Worm (Caenorhabditis elegans): ENCODE measurements around the gene epg-4.

- TF ChIP-seq ceh-44 (GFP tag; IDR thresholded peaks at IDR 0.05) (0 out of 2 replicates have a peak, but pooled peaks have one; percentile 32), ceh-82 (tag; optimal IDR thresholded peaks at IDR 0.05) (no peak), ztf-11 (tag; optimal IDR thresholded peaks at IDR 0.05) (no peak), F37D6.2 (tag; optimal IDR thresholded peaks at IDR 0.05) (peak; percentile 46), nhr-28 (tag; optimal IDR thresholded peaks at IDR 0.05) (peak; percentile 88), aha-1 (tag) (peak; percentile 99), F44E2.7 (GFP tag; IDR thresholded peaks at IDR 0.05) (no peak)
These were observed 26.0 kb downstream of the epg-4 start, which contains the start of gene rpl-6 for ce11 chrIII:7207903-7208497.
